Worm (Caenorhabditis elegans): Measurements from ENCODE around the gene C42C1.8.
A peak's percentile ranks its signal among the peaks of the same experiment; 100 is the strongest.

Gene C42C1.8

DNA sequence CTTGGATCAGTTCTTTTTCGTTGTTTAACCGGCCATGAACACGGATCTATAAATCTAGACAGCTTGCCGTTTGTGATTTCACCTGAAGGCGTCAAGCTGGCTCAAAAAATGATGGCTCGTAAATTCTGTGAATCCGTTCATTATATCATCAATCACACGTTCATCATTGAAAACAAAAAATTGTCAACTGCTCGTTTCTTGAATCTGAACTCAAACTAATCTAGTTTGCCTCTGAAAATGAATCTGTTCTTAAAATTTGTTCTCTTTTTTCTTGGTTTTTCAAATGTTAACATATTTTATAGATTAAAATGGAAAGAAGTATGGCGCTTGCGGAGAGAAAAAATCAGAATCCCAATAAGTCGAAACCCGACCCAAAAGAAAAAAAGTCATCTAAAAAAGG, at the start of gene C42C1.8:
Gene C42C1.8 (plus strand): TSS at position 301 of the 400 bp plus-strand sequence.
- TF ChIP-seq R02D3.7 (tag; optimal IDR thresholded peaks at IDR 0.05) (no peak), snpc-4 (tag; optimal IDR thresholded peaks at IDR 0.05) (no peak), sem-4 (tag; optimal IDR thresholded peaks at IDR 0.05) (no peak), nhr-25 (tag; optimal IDR thresholded peaks at IDR 0.05) (no peak), nhr-21 (tag; optimal IDR thresholded peaks at IDR 0.05) (no peak), ztf-11 (tag; optimal IDR thresholded peaks at IDR 0.05) (no peak), unc-62 (GFP tag; optimal IDR thresholded peaks at IDR 0.05) (no peak), sma-9 (GFP tag; optimal IDR thresholded peaks at IDR 0.05) (no peak), sma-9 (tag; optimal IDR thresholded peaks at IDR 0.05) (no peak), ZK546.5 (tag; optimal IDR thresholded peaks at IDR 0.05) (no peak), nhr-129 (tag; optimal IDR thresholded peaks at IDR 0.05) (no peak), gmeb-1 (tag; optimal IDR thresholded peaks at IDR 0.05) (no peak), egl-27 (tag; optimal IDR thresholded peaks at IDR 0.05) (no peak), ceh-82 (tag; optimal IDR thresholded peaks at IDR 0.05) (no peak)

ce11 chrIV:12244706-12245105, 46.1 kb upstream of the C42C1.8 start, which contains the start of gene sre-15:
sre-15 (minus strand) TSS chrIV:12244806.
- TF ChIP-seq sem-4 (tag; optimal IDR thresholded peaks at IDR 0.05) (no peak), sma-3 (GFP tag; optimal IDR thresholded peaks at IDR 0.05) (no peak), C34F6.9 (tag; optimal IDR thresholded peaks at IDR 0.05) (no peak), blmp-1 (tag; optimal IDR thresholded peaks at IDR 0.05; ENCODE audit: insufficient read depth) (no peak), nhr-6 (tag; optimal IDR thresholded peaks at IDR 0.05) (no peak), nhr-25 (tag; optimal IDR thresholded peaks at IDR 0.05) (no peak), ceh-82 (tag; optimal IDR thresholded peaks at IDR 0.05) (no peak), crh-2 (tag; optimal IDR thresholded peaks at IDR 0.05) (no peak), ztf-1 (GFP tag; conservative IDR thresholded peaks at IDR 0.05) (no peak), unc-39 (tag; optimal IDR thresholded peaks at IDR 0.05) (no peak), elt-1 (tag; optimal IDR thresholded peaks at IDR 0.05) (no peak), nhr-12 (tag; optimal IDR thresholded peaks at IDR 0.05) (no peak), nhr-77 (tag; optimal IDR thresholded peaks at IDR 0.05) (no peak), lin-39 (tag; optimal IDR thresholded peaks at IDR 0.05) (no peak), mdl-1 (tag; optimal IDR thresholded peaks at IDR 0.05) (no peak), Y55F3AM.14 (GFP tag; optimal IDR thresholded peaks at IDR 0.05) (no peak), lsy-2 (tag; optimal IDR thresholded peaks at IDR 0.05) (no peak)

DNA sequence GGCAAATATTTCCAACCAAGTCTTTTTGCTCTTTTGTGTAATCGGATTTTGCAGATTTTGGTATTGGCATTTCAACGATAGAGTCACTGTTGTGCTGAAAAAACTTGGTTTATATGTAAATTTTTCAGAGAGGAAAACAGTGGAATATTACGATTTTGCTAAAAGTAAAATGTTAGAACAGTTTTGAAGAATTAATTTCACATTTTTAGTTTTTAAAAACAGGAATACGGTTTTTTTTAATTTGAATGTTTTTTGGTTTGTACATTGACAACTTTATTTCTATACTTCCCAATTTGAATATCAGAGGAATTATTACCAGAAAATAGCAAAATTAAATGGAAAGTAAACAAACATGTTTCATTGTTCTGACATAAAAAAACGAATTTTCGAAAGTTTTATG, 38.3 kb upstream of the C42C1.8 start, which contains the start of gene dnj-26:
Gene dnj-26 (minus strand): TSS at position 101 of the 400 bp plus-strand sequence.
- TF ChIP-seq nhr-10 (tag; optimal IDR thresholded peaks at IDR 0.05) = no peak
- TF ChIP-seq unc-55 (GFP tag; optimal IDR thresholded peaks at IDR 0.05) = no peak
- TF ChIP-seq elt-1 (tag; optimal IDR thresholded peaks at IDR 0.05) = no peak
- TF ChIP-seq R02D3.7 (tag; optimal IDR thresholded peaks at IDR 0.05) = no peak
- no peak for TF ChIP-seq lin-39 (tag; optimal IDR thresholded peaks at IDR 0.05)
- TF ChIP-seq ztf-4 (tag; optimal IDR thresholded peaks at IDR 0.05) = no peak
- no peak for TF ChIP-seq peb-1 (tag; optimal IDR thresholded peaks at IDR 0.05)
- TF ChIP-seq crh-2 (tag; optimal IDR thresholded peaks at IDR 0.05) = no peak
- no peak for TF ChIP-seq ceh-82 (tag; optimal IDR thresholded peaks at IDR 0.05)
- TF ChIP-seq nhr-129 (tag; optimal IDR thresholded peaks at IDR 0.05) = no peak
- no peak for TF ChIP-seq nhr-237 (tag; optimal IDR thresholded peaks at IDR 0.05)
- TF ChIP-seq gmeb-1 (tag; optimal IDR thresholded peaks at IDR 0.05) = no peak

- TF ChIP-seq nhr-129 (tag; optimal IDR thresholded peaks at IDR 0.05) (peak; percentile 64), C34F6.9 (tag; optimal IDR thresholded peaks at IDR 0.05) (peak; percentile 1), unc-55 (GFP tag; optimal IDR thresholded peaks at IDR 0.05) (peak; percentile 14), lsy-2 (tag; optimal IDR thresholded peaks at IDR 0.05) (peak in 1 of 2 experiments; percentile 33), nhr-25 (tag; optimal IDR thresholded peaks at IDR 0.05) (no peak), sma-9 (GFP tag; optimal IDR thresholded peaks at IDR 0.05) (no peak), sma-9 (tag; optimal IDR thresholded peaks at IDR 0.05) (no peak), sem-4 (tag; optimal IDR thresholded peaks at IDR 0.05) (no peak), nhr-10 (tag; optimal IDR thresholded peaks at IDR 0.05) (no peak)
These were observed 31.5 kb upstream of the C42C1.8 start, which contains the start of gene Y39C12A.9 for ce11 chrIV:12259161-12259870. Y39C12A.9 (minus strand) TSS chrIV:12259211.

DNA sequence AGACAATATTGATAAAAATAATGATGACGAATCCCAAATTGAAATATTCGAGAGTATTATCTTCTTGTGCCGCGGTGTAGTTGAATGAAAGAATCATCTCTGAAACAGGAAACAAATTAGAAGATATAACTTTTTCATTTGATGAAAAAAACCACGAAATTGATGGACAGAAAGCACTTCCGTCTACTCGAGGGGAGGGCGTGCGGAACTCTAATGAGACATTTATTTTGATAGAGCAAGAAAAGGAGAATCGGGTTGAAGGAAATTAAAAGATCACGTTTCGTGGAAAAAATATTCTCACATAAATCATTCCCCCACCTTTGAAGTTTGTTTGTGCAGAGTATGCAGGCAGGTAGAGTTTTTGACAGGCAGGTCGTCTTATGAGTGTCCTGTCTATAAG, 29.5 kb upstream of the C42C1.8 start, which contains the start of gene sre-14:
Gene sre-14 (minus strand): TSS at position 101 of the 400 bp plus-strand sequence.
- TF ChIP-seq ceh-82 (tag; optimal IDR thresholded peaks at IDR 0.05) (no peak), zag-1 (tag; optimal IDR thresholded peaks at IDR 0.05) (no peak), sma-3 (GFP tag; optimal IDR thresholded peaks at IDR 0.05) (no peak), sem-4 (tag; optimal IDR thresholded peaks at IDR 0.05) (no peak), nhr-129 (tag; optimal IDR thresholded peaks at IDR 0.05) (no peak), gmeb-1 (tag; optimal IDR thresholded peaks at IDR 0.05) (no peak), snpc-4 (tag; optimal IDR thresholded peaks at IDR 0.05) (no peak), lin-11 (tag; optimal IDR thresholded peaks at IDR 0.05) (no peak), nhr-12 (tag; optimal IDR thresholded peaks at IDR 0.05) (no peak), C34F6.9 (tag; optimal IDR thresholded peaks at IDR 0.05) (no peak), nhr-21 (tag; optimal IDR thresholded peaks at IDR 0.05) (no peak), fos-1 (tag; optimal IDR thresholded peaks at IDR 0.05) (no peak), Y55F3AM.14 (GFP tag; optimal IDR thresholded peaks at IDR 0.05) (no peak), blmp-1 (tag; optimal IDR thresholded peaks at IDR 0.05; ENCODE audit: insufficient read depth) (no peak)

Data from whole organism, L2 larva.